Worm (Caenorhabditis elegans) whole organism, L3 larva: ENCODE measurements around the gene ZK121.2.

ENCODE experiments used
- ama-1 ChIP-seq: fragments of 150-350 bp; optimal IDR thresholded peaks from 2 replicates; lab custom pipeline; 2018
- fos-1 ChIP-seq: fragments of 150-350 bp; optimal IDR thresholded peaks from 2 replicates; lab custom pipeline; 2014; ENCODE audit warnings: missing biosample characterization, missing genetic modification characterization
- lin-15B ChIP-seq: fragments of 150-350 bp; optimal IDR thresholded peaks from 2 replicates; lab custom pipeline; 2014; ENCODE audit warnings: missing biosample characterization, missing genetic modification characterization
- nfya-1 ChIP-seq: sonication (generic microtip); optimal IDR thresholded peaks from 2 replicates; lab custom pipeline; 2017; ENCODE audit warnings: missing genetic modification characterization, mild to moderate bottlenecking, missing compliant biosample characterization, antibody characterized with exemption, moderate library complexity; ENCODE audit not compliant: insufficient read depth
- nhr-23 ChIP-seq: fragments of 150-350 bp; optimal IDR thresholded peaks from 2 replicates; lab custom pipeline; 2014; ENCODE audit warnings: missing biosample characterization, missing genetic modification reagents, missing genetic modification characterization
- pqm-1 ChIP-seq: fragments of 150-350 bp; optimal IDR thresholded peaks from 2 replicates; lab custom pipeline; 2017; ENCODE audit warnings: missing biosample characterization, missing genetic modification characterization, inconsistent platforms
- sea-2 ChIP-seq: fragments of 150-350 bp; sonication (generic microtip); optimal IDR thresholded peaks from 4 replicates; lab custom pipeline; 2014; ENCODE audit warnings: missing biosample characterization, missing genetic modification reagents, missing genetic modification characterization
- unc-62 ChIP-seq: fragments of 150-350 bp; sonication (generic microtip); optimal IDR thresholded peaks from 4 replicates; lab custom pipeline; 2014; ENCODE audit warnings: missing biosample characterization, missing genetic modification reagents, missing genetic modification characterization

DNA sequence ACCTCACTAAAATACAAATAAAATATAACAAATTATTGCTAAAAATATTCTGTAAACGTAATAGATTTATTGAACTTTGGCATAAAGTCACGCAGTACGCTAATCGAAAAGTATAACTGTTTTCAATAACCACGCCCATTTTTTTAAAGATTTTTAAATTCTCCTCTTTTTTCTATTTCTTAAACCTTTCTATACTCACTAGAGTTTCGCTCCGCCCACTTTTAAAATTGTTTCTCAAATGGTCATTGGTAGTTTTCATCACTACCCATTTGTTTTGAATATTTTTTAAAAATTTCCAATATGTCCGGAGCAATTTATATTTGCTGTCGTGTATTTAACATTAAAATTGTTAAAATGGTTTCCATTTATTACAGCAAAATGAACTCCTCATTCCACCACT is 20.4 kb downstream of the ZK121.2 start, which contains the start of gene Y32H12A.1:
- TF ChIP-seq pqm-1, result no peak
- TF ChIP-seq lin-15B, result no peak
- no peak for TF ChIP-seq ama-1
- TF ChIP-seq sea-2 (GFP tag; lab: Kevin White, UChicago), result no peak
- no peak for TF ChIP-seq nhr-23 (tag; lab: Kevin White, UChicago)
- TF ChIP-seq nfya-1 (tag; lab: Kevin White, UChicago), result no peak
- TF ChIP-seq unc-62, result no peak
- no peak for TF ChIP-seq fos-1 (tag; lab: Kevin White, UChicago)
